Worm (Caenorhabditis elegans) whole organism, L2 larva: Measurements from ENCODE around the gene F01F1.11.

ENCODE experiments used
- C34F6.9 ChIP-seq: fragments of 150-350 bp; optimal IDR thresholded peaks from 2 replicates; lab custom pipeline; 2014; ENCODE audit warnings: missing biosample characterization, missing genetic modification characterization
- F13H6.1 ChIP-seq: sonication (generic microtip); optimal IDR thresholded peaks from 2 replicates; lab custom pipeline; 2016; ENCODE audit warnings: missing genetic modification characterization, missing compliant biosample characterization
- ama-1 ChIP-seq: fragments of 150-350 bp; optimal IDR thresholded peaks from 2 replicates; lab custom pipeline; 2018; ENCODE audit warnings: inconsistent platforms
- blmp-1 ChIP-seq: sonication (generic microtip); optimal IDR thresholded peaks from 2 replicates; lab custom pipeline; 2017; ENCODE audit warnings: missing genetic modification characterization, mild to moderate bottlenecking, missing compliant biosample characterization, antibody characterized with exemption, moderate library complexity; ENCODE audit not compliant: insufficient read depth
- ceh-16 ChIP-seq: fragments of 150-350 bp; optimal IDR thresholded peaks from 2 replicates; lab custom pipeline; 2014; ENCODE audit warnings: missing biosample characterization, missing genetic modification characterization
- ceh-82 ChIP-seq: fragments of 150-350 bp; optimal IDR thresholded peaks from 2 replicates; lab custom pipeline; 2014; ENCODE audit warnings: missing biosample characterization, missing genetic modification characterization
- crh-2 ChIP-seq: sonication (generic microtip); optimal IDR thresholded peaks from 2 replicates; lab custom pipeline; 2017; ENCODE audit warnings: missing biosample characterization, missing genetic modification characterization
- dmd-4 ChIP-seq: sonication (generic microtip); optimal IDR thresholded peaks from 2 replicates; lab custom pipeline; 2017; ENCODE audit warnings: missing biosample characterization, missing genetic modification characterization
- egl-27 ChIP-seq: sonication (generic microtip); optimal IDR thresholded peaks from 3 replicates; lab custom pipeline; 2017; ENCODE audit warnings: missing biosample characterization, missing genetic modification reagents, missing genetic modification characterization
- elt-1 ChIP-seq: fragments of 150-350 bp; optimal IDR thresholded peaks from 2 replicates; lab custom pipeline; 2014; ENCODE audit warnings: missing biosample characterization, missing genetic modification characterization
- elt-3 ChIP-seq: sonication (generic microtip); optimal IDR thresholded peaks from 2 replicates; lab custom pipeline; 2017; ENCODE audit warnings: missing biosample characterization, missing genetic modification characterization
- fos-1 ChIP-seq: fragments of 150-350 bp; optimal IDR thresholded peaks from 2 replicates; lab custom pipeline; 2014; ENCODE audit warnings: missing biosample characterization, missing genetic modification characterization
- gmeb-1 ChIP-seq: fragments of 150-350 bp; optimal IDR thresholded peaks from 2 replicates; lab custom pipeline; 2014; ENCODE audit warnings: missing biosample characterization, missing genetic modification characterization
- lin-11 ChIP-seq: fragments of 150-350 bp; sonication (generic microtip); optimal IDR thresholded peaks from 2 replicates; lab custom pipeline; 2014; ENCODE audit warnings: missing biosample characterization, missing genetic modification characterization, inconsistent platforms, mixed read lengths
- lin-39 ChIP-seq: fragments of 150-350 bp; optimal IDR thresholded peaks from 2 replicates; lab custom pipeline; 2014; ENCODE audit warnings: missing biosample characterization, missing genetic modification reagents, missing genetic modification characterization
- lsy-2 ChIP-seq, 2 experiments: fragments of 150-350 bp in 1 of 2; sonication (generic microtip) in 1 of 2; optimal IDR thresholded peaks; 2 replicates each; lab custom pipeline; 2014 to 2017; ENCODE audit warnings: missing biosample characterization in 2 of 2, missing genetic modification characterization in 2 of 2
- mab-5 ChIP-seq: fragments of 150-350 bp; optimal IDR thresholded peaks from 2 replicates; lab custom pipeline; 2014; ENCODE audit warnings: missing biosample characterization, missing genetic modification characterization
- mbf-1 ChIP-seq: sonication (generic microtip); optimal IDR thresholded peaks from 2 replicates; lab custom pipeline; 2017; ENCODE audit warnings: missing biosample characterization, missing genetic modification characterization
- mdl-1 ChIP-seq, 2 experiments: fragments of 150-350 bp in 1 of 2; sonication (generic microtip) in 1 of 2; optimal IDR thresholded peaks; 2 replicates each; lab custom pipeline; 2017; ENCODE audit warnings: missing biosample characterization in 2 of 2, missing genetic modification characterization in 2 of 2
- nhr-10 ChIP-seq: sonication (generic microtip); optimal IDR thresholded peaks from 2 replicates; lab custom pipeline; 2017; ENCODE audit warnings: missing biosample characterization, missing genetic modification characterization
- nhr-12 ChIP-seq: fragments of 150-350 bp; optimal IDR thresholded peaks from 2 replicates; lab custom pipeline; 2014; ENCODE audit warnings: missing biosample characterization, missing genetic modification characterization
- nhr-129 ChIP-seq: fragments of 150-350 bp; optimal IDR thresholded peaks from 2 replicates; lab custom pipeline; 2014; ENCODE audit warnings: missing biosample characterization, missing genetic modification characterization
- nhr-21 ChIP-seq: fragments of 150-350 bp; optimal IDR thresholded peaks from 2 replicates; lab custom pipeline; 2014; ENCODE audit warnings: missing biosample characterization, missing genetic modification characterization
- nhr-23 ChIP-seq: fragments of 150-350 bp; optimal IDR thresholded peaks from 2 replicates; lab custom pipeline; 2014; ENCODE audit warnings: missing biosample characterization, missing genetic modification reagents, missing genetic modification characterization
- nhr-237 ChIP-seq: fragments of 150-350 bp; optimal IDR thresholded peaks from 2 replicates; lab custom pipeline; 2014; ENCODE audit warnings: missing biosample characterization, missing genetic modification characterization
- nhr-25 ChIP-seq: fragments of 150-350 bp; sonication (generic microtip); optimal IDR thresholded peaks from 3 replicates; lab custom pipeline; 2014; ENCODE audit warnings: missing biosample characterization, missing genetic modification characterization
- nhr-77 ChIP-seq: fragments of 150-350 bp; optimal IDR thresholded peaks from 2 replicates; lab custom pipeline; 2014; ENCODE audit warnings: missing biosample characterization, missing genetic modification characterization
- peb-1 ChIP-seq: fragments of 150-350 bp; optimal IDR thresholded peaks from 2 replicates; lab custom pipeline; 2014; ENCODE audit warnings: missing biosample characterization, missing genetic modification characterization
- skn-1 ChIP-seq: sonication (generic microtip); optimal IDR thresholded peaks from 2 replicates; lab custom pipeline; 2017; ENCODE audit warnings: missing biosample characterization, missing genetic modification characterization
- sma-3 ChIP-seq: sonication (generic microtip); optimal IDR thresholded peaks from 2 replicates; lab custom pipeline; 2016; ENCODE audit warnings: missing genetic modification reagents, missing genetic modification characterization, missing compliant biosample characterization
- sma-9 ChIP-seq, 2 experiments: fragments of 150-350 bp in 1 of 2; sonication (generic microtip) in 1 of 2; optimal IDR thresholded peaks; 2 replicates each; lab custom pipeline; 2014 to 2016; ENCODE audit warnings: missing genetic modification characterization in 2 of 2, mild to moderate bottlenecking in 1 of 2, missing biosample characterization in 1 of 2, missing compliant biosample characterization in 1 of 2, missing genetic modification reagents in 1 of 2, moderate library complexity in 1 of 2
- unc-39 ChIP-seq: fragments of 150-350 bp; optimal IDR thresholded peaks from 2 replicates; lab custom pipeline; 2014; ENCODE audit warnings: missing biosample characterization, missing genetic modification characterization
- unc-55 ChIP-seq: fragments of 150-350 bp; sonication (generic microtip); optimal IDR thresholded peaks from 3 replicates; lab custom pipeline; 2014; ENCODE audit warnings: missing biosample characterization, missing genetic modification reagents, missing genetic modification characterization
- ztf-1 ChIP-seq: fragments of 200-800 bp; sonication (Bioruptor generic); conservative IDR thresholded peaks from 2 replicates; pipeline ENCODE4 v1.3.6; 2022; ENCODE audit warnings: missing genetic modification characterization, missing compliant biosample characterization
- ztf-4 ChIP-seq: fragments of 150-350 bp; optimal IDR thresholded peaks from 2 replicates; lab custom pipeline; 2014; ENCODE audit warnings: missing biosample characterization, missing genetic modification characterization

F01F1.11 gene

ce11 chrIII:5840277-5840676 lies 31.4 kb downstream of the F01F1.11 start:
- no peak for TF ChIP-seq mdl-1 (tag; optimal IDR thresholded peaks at IDR 0.05; lab: Kevin White, UChicago)
- TF ChIP-seq mab-5 = no peak
- TF ChIP-seq lin-11 = no peak
- peak; percentile 40 for TF ChIP-seq fos-1
- no peak for TF ChIP-seq mbf-1 (tag; lab: Kevin White, UChicago)
- TF ChIP-seq nhr-129 (tag; lab: Kevin White, UChicago) = no peak
- TF ChIP-seq elt-3 (tag; lab: Kevin White, UChicago) = no peak
- TF ChIP-seq ceh-82 (tag; lab: Kevin White, UChicago) = no peak
- no peak for TF ChIP-seq nhr-25
- no peak for TF ChIP-seq lin-39 (tag; lab: Kevin White, UChicago)
- peak; percentile 5 for TF ChIP-seq sma-9 (GFP tag; optimal IDR thresholded peaks at IDR 0.05; lab: Kevin White, UChicago)
- TF ChIP-seq sma-9 (tag; optimal IDR thresholded peaks at IDR 0.05; lab: Kevin White, UChicago) = no peak
- TF ChIP-seq nhr-12 (tag; lab: Kevin White, UChicago) = no peak

DNA sequence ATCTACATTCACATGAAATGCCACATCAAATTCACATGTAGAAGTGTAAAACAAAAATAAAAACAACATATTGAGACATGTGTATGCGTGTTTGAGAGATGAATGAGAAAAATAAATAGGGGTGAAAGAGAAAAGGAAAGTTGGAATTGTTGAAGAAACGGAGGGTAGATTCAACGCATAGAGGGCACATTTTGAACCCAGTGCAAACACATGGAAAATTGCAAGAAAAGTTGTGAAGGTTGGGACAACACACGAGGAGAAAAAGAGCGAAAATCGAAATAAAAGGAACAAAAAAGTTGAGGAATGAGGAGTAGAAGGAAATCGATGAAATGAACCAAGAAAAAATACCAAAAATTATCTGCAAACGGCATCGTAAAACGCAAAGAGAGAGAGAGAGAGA lies 32.1 kb downstream of the F01F1.11 start:
- no peak for TF ChIP-seq skn-1 (tag; lab: Kevin White, UChicago)
- TF ChIP-seq ceh-16 (tag; lab: Kevin White, UChicago) = no peak
- TF ChIP-seq C34F6.9 (tag; lab: Kevin White, UChicago) = peak; percentile 16
- TF ChIP-seq sma-9 (GFP tag; optimal IDR thresholded peaks at IDR 0.05; lab: Kevin White, UChicago) = peak; percentile 6
- TF ChIP-seq sma-9 (tag; optimal IDR thresholded peaks at IDR 0.05; lab: Kevin White, UChicago) = no peak
- no peak for TF ChIP-seq nhr-129 (tag; lab: Kevin White, UChicago)

DNA sequence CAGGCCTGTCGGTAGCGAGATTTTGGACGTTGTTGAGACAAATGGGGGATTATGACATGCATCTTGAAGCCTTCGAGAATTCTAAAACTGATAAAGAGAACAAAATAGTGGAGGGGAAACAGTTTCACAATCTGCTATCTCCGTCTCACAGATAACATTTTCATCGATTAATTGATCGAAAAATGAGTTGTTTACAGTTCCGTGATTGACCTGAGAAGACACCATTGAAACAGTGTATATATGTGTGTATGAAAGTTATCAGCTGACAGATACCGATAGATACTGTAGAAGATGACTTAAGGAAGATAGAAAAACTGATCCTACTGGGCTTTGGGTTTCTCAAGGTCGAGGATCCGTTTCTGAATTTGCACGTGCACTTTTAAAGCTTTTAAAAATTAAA lies 32.5 kb downstream of the F01F1.11 start:
- TF ChIP-seq nhr-10 = no peak
- TF ChIP-seq lsy-2 (tag; optimal IDR thresholded peaks at IDR 0.05; lab: Kevin White, UChicago) = peak in 1 of 2 experiments; percentile 32
- TF ChIP-seq nhr-23 (tag; lab: Kevin White, UChicago) = no peak
- TF ChIP-seq egl-27 (tag; lab: Kevin White, UChicago) = peak; percentile 59
- TF ChIP-seq skn-1 (tag; lab: Kevin White, UChicago) = peak; percentile 3
- peak; percentile 41 for TF ChIP-seq fos-1
- peak; percentile 46 for TF ChIP-seq gmeb-1
- peak; percentile 61 for TF ChIP-seq sma-9 (GFP tag; optimal IDR thresholded peaks at IDR 0.05; lab: Kevin White, UChicago)
- TF ChIP-seq sma-9 (tag; optimal IDR thresholded peaks at IDR 0.05; lab: Kevin White, UChicago) = no peak
- no peak for TF ChIP-seq ztf-1 (GFP tag; lab: Robert Waterston, UW)
- no peak for TF ChIP-seq unc-55 (GFP tag; lab: Kevin White, UChicago)
- peak; percentile 26 for TF ChIP-seq nhr-129 (tag; lab: Kevin White, UChicago)
- no peak for TF ChIP-seq peb-1 (tag; lab: Kevin White, UChicago)
- TF ChIP-seq ztf-4 (tag; lab: Kevin White, UChicago) = no peak
- peak; percentile 49 for TF ChIP-seq blmp-1
- TF ChIP-seq crh-2 = peak; percentile 25

- TF ChIP-seq F13H6.1 (tag; lab: Kevin White, UChicago) (peak; percentile 69), egl-27 (tag; lab: Kevin White, UChicago) (peak; percentile 72), ztf-4 (tag; lab: Kevin White, UChicago) (peak; percentile 24), fos-1 (peak; percentile 95), sma-9 (GFP tag; optimal IDR thresholded peaks at IDR 0.05; lab: Kevin White, UChicago) (peak; percentile 89), sma-9 (tag; optimal IDR thresholded peaks at IDR 0.05; lab: Kevin White, UChicago) (no peak), nhr-23 (tag; lab: Kevin White, UChicago) (no peak), blmp-1 (peak; percentile 36), sma-3 (GFP tag; lab: Kevin White, UChicago) (peak; percentile 71), nhr-21 (tag; lab: Kevin White, UChicago) (peak; percentile 73), mdl-1 (tag; optimal IDR thresholded peaks at IDR 0.05; lab: Kevin White, UChicago) (peak; percentile 60 to 72), lin-11 (no peak), ama-1 (peak; percentile 73), lsy-2 (tag; optimal IDR thresholded peaks at IDR 0.05; lab: Kevin White, UChicago) (peak in 1 of 2 experiments; percentile 58), nhr-77 (tag; lab: Kevin White, UChicago) (no peak), elt-1 (tag; lab: Kevin White, UChicago) (peak; percentile 96), C34F6.9 (tag; lab: Kevin White, UChicago) (no peak), nhr-25 (peak; percentile 54), nhr-129 (tag; lab: Kevin White, UChicago) (peak; percentile 62), gmeb-1 (peak; percentile 53), unc-39 (tag; lab: Kevin White, UChicago) (no peak), crh-2 (peak; percentile 92), elt-3 (tag; lab: Kevin White, UChicago) (no peak), ceh-16 (tag; lab: Kevin White, UChicago) (peak; percentile 9), dmd-4 (tag; lab: Kevin White, UChicago) (no peak), unc-55 (GFP tag; lab: Kevin White, UChicago) (no peak), nhr-10 (no peak), nhr-237 (tag; lab: Kevin White, UChicago) (no peak)
Observed at ce11 chrIII:5838159-5839046, 33.3 kb downstream of the F01F1.11 start.
